Worm (Caenorhabditis elegans) whole organism, L3 larva: ENCODE measurements around the gene E01G4.3.

ENCODE experiments used
- nhr-12 ChIP-seq: fragments of 150-350 bp; optimal IDR thresholded peaks from 2 replicates; lab custom pipeline; 2014; ENCODE audit warnings: missing biosample characterization, missing genetic modification characterization
- pqm-1 ChIP-seq: fragments of 150-350 bp; optimal IDR thresholded peaks from 2 replicates; lab custom pipeline; 2017; ENCODE audit warnings: missing biosample characterization, missing genetic modification characterization, inconsistent platforms
- unc-62 ChIP-seq: fragments of 150-350 bp; sonication (generic microtip); optimal IDR thresholded peaks from 4 replicates; lab custom pipeline; 2014; ENCODE audit warnings: missing biosample characterization, missing genetic modification reagents, missing genetic modification characterization

ce11 chrII:13485119-13485518 is 15.7 kb upstream of the E01G4.3 start:
- TF ChIP-seq unc-62 (GFP tag; lab: Kevin White, UChicago) (no peak), nhr-12 (no peak), pqm-1 (tag; lab: Kevin White, UChicago) (no peak)
